Worm (Caenorhabditis elegans): Measurements from ENCODE around the gene lsy-2.

DNA sequence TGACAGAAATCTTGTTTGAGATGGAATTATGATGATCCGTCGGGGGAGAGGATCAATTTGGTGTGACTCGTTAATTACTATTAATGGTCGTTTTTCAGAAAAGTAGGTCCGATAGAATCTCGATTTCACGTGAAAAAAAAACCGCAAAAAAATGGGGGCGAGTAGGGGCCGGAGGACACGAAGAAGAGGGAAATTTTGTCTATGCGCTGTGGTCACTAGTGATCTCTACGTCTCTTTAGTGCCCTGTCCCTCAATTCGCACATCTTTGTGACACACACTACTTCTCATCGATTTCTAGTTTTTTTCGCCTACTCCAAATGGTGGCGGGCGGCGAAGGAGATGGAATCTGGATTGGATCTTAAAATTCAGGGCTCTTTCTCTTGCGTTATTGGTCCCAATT, 51.1 kb downstream of the lsy-2 start:
- TF ChIP-seq him-1 (tag; optimal IDR thresholded peaks at IDR 0.05) = no peak
- TF ChIP-seq dao-5 (tag; optimal IDR thresholded peaks at IDR 0.05) = no peak
